Fruit fly (Drosophila melanogaster) whole organism, embryonic: ENCODE measurements around the gene CG1738.

ENCODE experiments used
- ATbp ChIP-seq: fragments of 200-800 bp; sonication (Bioruptor generic); optimal IDR thresholded peaks from 2 replicates; lab custom pipeline; 2017; ENCODE audit warnings: missing biosample characterization, mild to moderate bottlenecking, missing genetic modification characterization, missing genetic modification reagents
- CG10209 ChIP-seq: fragments of 200-800 bp; sonication (Bioruptor generic); optimal IDR thresholded peaks from 3 replicates; lab custom pipeline; 2017; ENCODE audit warnings: missing biosample characterization, mild to moderate bottlenecking, missing genetic modification characterization, missing genetic modification reagents
- CG11398 ChIP-seq: fragments of 200-800 bp; sonication (Bioruptor generic); optimal IDR thresholded peaks from 2 replicates; lab custom pipeline; 2016; ENCODE audit warnings: missing biosample characterization, missing genetic modification characterization
- CG11723 ChIP-seq: fragments of 200-800 bp; sonication (Bioruptor generic); optimal IDR thresholded peaks from 2 replicates; lab custom pipeline; 2017; ENCODE audit warnings: missing biosample characterization, mild to moderate bottlenecking, missing genetic modification characterization
- CG12071 ChIP-seq: fragments of 200-800 bp; sonication (Bioruptor generic); optimal IDR thresholded peaks from 3 replicates; lab custom pipeline; 2018; ENCODE audit warnings: missing biosample characterization, mild to moderate bottlenecking, missing genetic modification characterization
- CG13624 ChIP-seq: fragments of 200-800 bp; sonication (Bioruptor generic); optimal IDR thresholded peaks from 2 replicates; lab custom pipeline; 2016; ENCODE audit warnings: missing biosample characterization, missing genetic modification characterization
- CG15011 ChIP-seq: fragments of 200-800 bp; sonication (Bioruptor generic); optimal IDR thresholded peaks from 3 replicates; lab custom pipeline; 2018; ENCODE audit warnings: missing biosample characterization, mild to moderate bottlenecking, missing genetic modification characterization
- CG1603 ChIP-seq: fragments of 200-800 bp; sonication (Bioruptor generic); optimal IDR thresholded peaks from 2 replicates; lab custom pipeline; 2019; ENCODE audit warnings: missing biosample characterization, mild to moderate bottlenecking, missing genetic modification characterization, moderate library complexity
- CG17385 ChIP-seq: fragments of 200-800 bp; sonication (Bioruptor generic); optimal IDR thresholded peaks from 3 replicates; lab custom pipeline; 2018; ENCODE audit warnings: missing biosample characterization, mild to moderate bottlenecking, missing genetic modification characterization
- CG17802 ChIP-seq: fragments of 200-800 bp; sonication (Bioruptor generic); optimal IDR thresholded peaks from 2 replicates; lab custom pipeline; 2018; ENCODE audit warnings: missing biosample characterization, mild to moderate bottlenecking, missing genetic modification characterization, moderate library complexity
- CG18011 ChIP-seq: fragments of 200-800 bp; sonication (Bioruptor generic); optimal IDR thresholded peaks from 2 replicates; lab custom pipeline; 2017; ENCODE audit warnings: missing biosample characterization, missing genetic modification characterization, mild to moderate bottlenecking, moderate library complexity, missing genotype
- CG2129 ChIP-seq: fragments of 200-800 bp; sonication (Bioruptor generic); IDR thresholded peaks from 2 replicates; pipeline ENCODE4 v1.3.6; 2022; ENCODE audit warnings: missing biosample characterization, missing genetic modification characterization; ENCODE audit not compliant: partially characterized antibody
- CG31441 ChIP-seq: fragments of 200-800 bp; sonication (Bioruptor generic); IDR thresholded peaks from 2 replicates; pipeline ENCODE4 v1.3.6; 2022; ENCODE audit warnings: missing biosample characterization, missing genetic modification characterization
- CG4730 ChIP-seq: fragments of 200-800 bp; sonication (Bioruptor generic); IDR thresholded peaks from 2 replicates; pipeline ENCODE4 v1.3.6; 2022; ENCODE audit warnings: missing biosample characterization, missing genetic modification characterization
- CG4820 ChIP-seq: fragments of 200-800 bp; sonication (Bioruptor generic); optimal IDR thresholded peaks from 3 replicates; lab custom pipeline; 2016; ENCODE audit warnings: missing biosample characterization, missing genetic modification characterization
- CG5953 ChIP-seq: fragments of 200-800 bp; sonication (Bioruptor generic); IDR thresholded peaks from 2 replicates; pipeline ENCODE4 v1.3.6; 2022; ENCODE audit warnings: missing biosample characterization, missing genetic modification characterization
- CoRest ChIP-seq: fragments of 200-800 bp; sonication (Bioruptor generic); optimal IDR thresholded peaks from 3 replicates; lab custom pipeline; 2018; ENCODE audit warnings: missing biosample characterization, mild to moderate bottlenecking, missing genetic modification characterization, moderate library complexity
- ERR ChIP-seq: fragments of 200-800 bp; sonication (Bioruptor generic); optimal IDR thresholded peaks from 2 replicates; lab custom pipeline; 2016; ENCODE audit warnings: missing biosample characterization, missing genetic modification characterization
- H15 ChIP-seq: fragments of 200-800 bp; sonication (Bioruptor generic); IDR thresholded peaks from 3 replicates; pipeline ENCODE4 v1.3.6; 2022; ENCODE audit warnings: missing biosample characterization, missing genetic modification characterization
- Hand ChIP-seq: fragments of 200-800 bp; sonication (Bioruptor generic); optimal IDR thresholded peaks from 2 replicates; lab custom pipeline; 2017; ENCODE audit warnings: mild to moderate bottlenecking, missing biosample characterization, missing genetic modification reagents, missing genetic modification characterization
- Nf-YA ChIP-seq: fragments of 200-800 bp; sonication (Bioruptor generic); IDR thresholded peaks from 2 replicates; pipeline ENCODE4 v1.3.6; 2022; ENCODE audit warnings: missing biosample characterization, missing genetic modification characterization
- Opbp ChIP-seq: fragments of 200-800 bp; sonication (Bioruptor generic); IDR thresholded peaks from 3 replicates; pipeline ENCODE4 v1.3.6; 2022; ENCODE audit warnings: missing biosample characterization, missing genetic modification characterization; ENCODE audit not compliant: partially characterized antibody
- Poxn ChIP-seq: fragments of 200-800 bp; sonication (Bioruptor generic); IDR thresholded peaks from 2 replicates; pipeline ENCODE4 v1.3.6; 2022; ENCODE audit warnings: missing biosample characterization, missing genetic modification characterization
- Rx ChIP-seq: fragments of 200-800 bp; sonication (Bioruptor generic); IDR thresholded peaks from 2 replicates; pipeline ENCODE4 v1.3.6; 2022; ENCODE audit warnings: missing biosample characterization, missing genetic modification characterization
- Side ChIP-seq: fragments of 200-800 bp; sonication (Bioruptor generic); optimal IDR thresholded peaks from 2 replicates; lab custom pipeline; 2016; ENCODE audit warnings: missing biosample characterization, missing genetic modification characterization
- Spps ChIP-seq: fragments of 200-800 bp; sonication (Bioruptor generic); optimal IDR thresholded peaks from 2 replicates; lab custom pipeline; 2018; ENCODE audit warnings: missing biosample characterization, mild to moderate bottlenecking, missing genetic modification characterization
- Sry-β ChIP-seq: fragments of 200-800 bp; sonication (Bioruptor generic); optimal IDR thresholded peaks from 2 replicates; lab custom pipeline; 2018; ENCODE audit warnings: missing biosample characterization, mild to moderate bottlenecking, missing genetic modification characterization, moderate library complexity
- bbx ChIP-seq: fragments of 200-800 bp; sonication (Bioruptor generic); IDR thresholded peaks from 2 replicates; pipeline ENCODE4 v1.3.6; 2022; ENCODE audit warnings: missing biosample characterization, missing genetic modification characterization; ENCODE audit not compliant: partially characterized antibody
- chm ChIP-seq: fragments of 200-800 bp; sonication (Bioruptor generic); IDR thresholded peaks from 2 replicates; pipeline ENCODE4 v1.3.6; 2022; ENCODE audit warnings: missing biosample characterization, missing genetic modification characterization
- crc ChIP-seq: fragments of 200-800 bp; sonication (Bioruptor generic); optimal IDR thresholded peaks from 2 replicates; lab custom pipeline; 2016; ENCODE audit warnings: missing biosample characterization, missing genetic modification characterization
- croc ChIP-seq: fragments of 200-800 bp; sonication (Bioruptor generic); conservative IDR thresholded peaks from 3 replicates; pipeline ENCODE4 v1.3.6; 2022; ENCODE audit warnings: missing biosample characterization, missing genetic modification characterization
- danr ChIP-seq: fragments of 200-800 bp; sonication (Bioruptor generic); IDR thresholded peaks from 2 replicates; pipeline ENCODE4 v1.3.6; 2022; ENCODE audit warnings: missing biosample characterization, missing genetic modification characterization
- dm ChIP-seq: fragments of 200-800 bp; sonication (Bioruptor generic); optimal IDR thresholded peaks from 3 replicates; lab custom pipeline; 2016; ENCODE audit warnings: missing biosample characterization, missing genetic modification characterization
- gem ChIP-seq: fragments of 200-800 bp; sonication (Bioruptor generic); optimal IDR thresholded peaks from 2 replicates; lab custom pipeline; 2019; ENCODE audit warnings: missing biosample characterization, mild to moderate bottlenecking, missing genetic modification characterization, moderate library complexity
- grau ChIP-seq: fragments of 200-800 bp; optimal IDR thresholded peaks from 3 replicates; lab custom pipeline; 2019; ENCODE audit warnings: missing biosample characterization, mild to moderate bottlenecking, missing genetic modification characterization, moderate library complexity
- kah ChIP-seq: fragments of 200-800 bp; sonication (Bioruptor generic); optimal IDR thresholded peaks from 2 replicates; lab custom pipeline; 2018; ENCODE audit warnings: missing biosample characterization, mild to moderate bottlenecking, missing genetic modification characterization
- lov ChIP-seq, 2 experiments: fragments of 200-800 bp in 1 of 2; fragments of >200 bp in 1 of 2; sonication (Bioruptor generic) in 1 of 2; IDR thresholded peaks in 1 of 2; optimal IDR thresholded peaks in 1 of 2; 2 replicates in 1 of 2; 3 replicates in 1 of 2; pipeline versions ENCODE4 v1.3.6 to Lab custom; 2017 to 2022; ENCODE audit warnings: missing biosample characterization in 1 of 2, missing genetic modification characterization in 1 of 2
- nau ChIP-seq: fragments of 200-800 bp; sonication (Bioruptor generic); optimal IDR thresholded peaks from 3 replicates; lab custom pipeline; 2017; ENCODE audit warnings: missing biosample characterization, mild to moderate bottlenecking, missing genetic modification characterization, missing genetic modification reagents
- nerfin-2 ChIP-seq: fragments of 200-800 bp; sonication (Bioruptor generic); IDR thresholded peaks from 2 replicates; pipeline ENCODE4 v1.3.6; 2022; ENCODE audit warnings: missing biosample characterization, missing genetic modification characterization; ENCODE audit not compliant: partially characterized antibody
- pho ChIP-seq: fragments of 200-800 bp; sonication (Bioruptor generic); optimal IDR thresholded peaks from 2 replicates; lab custom pipeline; 2016; ENCODE audit warnings: missing biosample characterization, missing genetic modification characterization
- phol ChIP-seq: fragments of 200-800 bp; sonication (Bioruptor generic); optimal IDR thresholded peaks from 3 replicates; lab custom pipeline; 2018; ENCODE audit warnings: missing biosample characterization, mild to moderate bottlenecking, missing genetic modification characterization, moderate library complexity
- pita ChIP-seq: fragments of 200-800 bp; sonication (Bioruptor generic); optimal IDR thresholded peaks from 2 replicates; lab custom pipeline; 2017; ENCODE audit warnings: missing biosample characterization, mild to moderate bottlenecking, missing genetic modification characterization
- pzg ChIP-seq: fragments of 200-800 bp; sonication (Bioruptor generic); optimal IDR thresholded peaks from 3 replicates; lab custom pipeline; 2018; ENCODE audit warnings: missing biosample characterization, mild to moderate bottlenecking, missing genetic modification characterization, moderate library complexity
- sens-2 ChIP-seq: fragments of 200-800 bp; sonication (Bioruptor generic); IDR thresholded peaks from 2 replicates; pipeline ENCODE4 v1.3.6; 2022; ENCODE audit warnings: missing biosample characterization, missing genetic modification characterization
- sim ChIP-seq: fragments of 200-800 bp; sonication (Bioruptor generic); IDR thresholded peaks from 2 replicates; pipeline ENCODE4 v1.3.6; 2022; ENCODE audit warnings: missing biosample characterization, missing genetic modification characterization
- tin ChIP-seq: fragments of 200-800 bp; sonication (Bioruptor generic); optimal IDR thresholded peaks from 3 replicates; lab custom pipeline; 2016; ENCODE audit warnings: missing biosample characterization, missing genetic modification characterization
- vvl ChIP-seq: fragments of 200-800 bp; sonication (Bioruptor generic); IDR thresholded peaks from 2 replicates; pipeline ENCODE4 v1.3.6; 2022; ENCODE audit warnings: missing biosample characterization, missing genetic modification characterization
- wek ChIP-seq: fragments of 200-800 bp; sonication (Bioruptor generic); optimal IDR thresholded peaks from 3 replicates; lab custom pipeline; 2018; ENCODE audit warnings: missing biosample characterization, mild to moderate bottlenecking, missing genetic modification characterization, moderate library complexity

The CG1738 gene

DNA sequence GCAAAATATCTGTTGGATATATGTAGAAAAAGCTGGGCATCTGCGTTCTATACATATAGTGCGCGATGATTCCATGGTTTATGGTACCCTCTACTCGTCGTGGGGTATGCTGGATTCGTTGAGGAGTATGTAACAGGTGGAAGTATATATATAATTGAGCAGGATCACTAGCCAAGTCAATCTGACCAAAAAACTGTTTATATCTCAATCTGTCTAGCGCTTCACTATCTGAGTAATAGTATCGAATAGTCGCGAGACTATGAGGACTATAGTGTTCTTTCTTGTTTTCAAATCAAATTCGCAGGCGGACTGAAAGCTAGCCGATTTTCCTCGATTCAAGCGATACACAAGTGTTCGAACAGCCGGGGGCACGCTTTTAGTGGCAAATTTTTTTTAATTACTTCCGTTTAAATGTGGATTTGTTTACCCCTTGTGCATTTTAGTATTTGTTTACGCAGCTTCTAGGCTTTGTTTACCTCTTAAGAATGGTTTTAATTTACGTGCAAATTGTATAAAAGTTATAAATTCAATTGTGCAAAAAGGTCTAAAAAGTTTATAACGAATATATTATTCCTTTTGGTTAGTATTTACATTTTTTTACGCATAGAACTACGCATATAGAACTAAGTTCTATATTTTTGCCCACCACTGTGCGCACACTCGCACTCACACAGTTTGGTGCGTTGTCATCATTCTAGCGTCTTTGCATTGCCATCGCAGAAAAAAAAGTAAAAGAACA, 41.9 kb downstream of the CG1738 start (continued):
- peak; percentile 49 for TF ChIP-seq tin
- TF ChIP-seq CG15011 (GFP tag; lab: Kevin White, UChicago), result peak; percentile 11
- TF ChIP-seq CG2129 (GFP tag; lab: Robert Waterston, UW), result no peak
- peak; percentile 4 for TF ChIP-seq pzg (GFP tag; lab: Kevin White, UChicago)
- TF ChIP-seq vvl (GFP tag; lab: Robert Waterston, UW), result peak; percentile 92
- peak; percentile 47 for TF ChIP-seq CG17802 (tag; lab: Kevin White, UChicago)
- peak; percentile 73; the same call in 1 of the 2 replicates for TF ChIP-seq chm (GFP tag; lab: Robert Waterston, UW)
- TF ChIP-seq pita (GFP tag; lab: Kevin White, UChicago), result no peak
- peak; percentile 61 for TF ChIP-seq Hand (GFP tag; lab: Kevin White, UChicago)
- peak; percentile 58 for TF ChIP-seq crc (GFP tag; lab: Kevin White, UChicago)
- no peak for TF ChIP-seq nerfin-2 (GFP tag; lab: Robert Waterston, UW)
- peak; percentile 75; the same call in 2 of the 3 replicates for TF ChIP-seq H15 (GFP tag; lab: Robert Waterston, UW)
- peak; percentile 52; the same call in 1 of the 2 replicates for TF ChIP-seq sens-2 (GFP tag; lab: Robert Waterston, UW)
- TF ChIP-seq phol (tag; lab: Kevin White, UChicago), result peak; percentile 74
- TF ChIP-seq grau (tag; lab: Kevin White, UChicago), result peak; percentile 78
- TF ChIP-seq wek (GFP tag; lab: Kevin White, UChicago), result peak; percentile 30
- TF ChIP-seq ERR (GFP tag; lab: Kevin White, UChicago), result peak; percentile 68
- TF ChIP-seq lov (optimal IDR thresholded peaks at IDR 0.05; lab: Kevin White, UChicago), result no peak
- TF ChIP-seq lov (GFP tag; IDR thresholded peaks at IDR 0.05; lab: Robert Waterston, UW), result 0 out of 3 replicates have a peak, but pooled peaks have one; percentile 63
- TF ChIP-seq ATbp (GFP tag; lab: Kevin White, UChicago), result peak; percentile 54
- no peak for TF ChIP-seq bbx (GFP tag; lab: Robert Waterston, UW)
- peak; percentile 76 for TF ChIP-seq pho
- peak; percentile 56 for TF ChIP-seq dm (GFP tag; lab: Kevin White, UChicago)
- TF ChIP-seq CG13624 (GFP tag; lab: Kevin White, UChicago), result peak; percentile 85
- peak; percentile 84 for TF ChIP-seq gem
- TF ChIP-seq Nf-YA, result peak; percentile 38; the same call in 1 of the 2 replicates
- TF ChIP-seq CG18011, result peak; percentile 36
- peak; percentile 81 for TF ChIP-seq CG10209
- peak; percentile 77 for TF ChIP-seq CG31441 (GFP tag; lab: Robert Waterston, UW)
- TF ChIP-seq danr (GFP tag; lab: Robert Waterston, UW), result peak; percentile 43
- TF ChIP-seq Side (GFP tag; lab: Kevin White, UChicago), result peak; percentile 61
- TF ChIP-seq Opbp (GFP tag; lab: Robert Waterston, UW), result no peak
- peak; percentile 78 for TF ChIP-seq Rx (GFP tag; lab: Robert Waterston, UW)
- peak; percentile 71 for TF ChIP-seq CG4730 (GFP tag; lab: Robert Waterston, UW)
- TF ChIP-seq Spps (tag; lab: Kevin White, UChicago), result no peak
- TF ChIP-seq CG11723 (GFP tag; lab: Kevin White, UChicago), result peak; percentile 63
- peak; percentile 51; the same call in 1 of the 2 replicates for TF ChIP-seq sim
- peak; percentile 43; the same call in 1 of the 3 replicates for TF ChIP-seq croc (GFP tag; lab: Robert Waterston, UW)
- peak; percentile 51 for TF ChIP-seq CG17385 (GFP tag; lab: Kevin White, UChicago)
- TF ChIP-seq CG5953 (GFP tag; lab: Robert Waterston, UW), result peak; percentile 84
- peak; percentile 46; the same call in 1 of the 2 replicates for TF ChIP-seq Poxn (GFP tag; lab: Robert Waterston, UW)
- no peak for TF ChIP-seq Sry-β
- TF ChIP-seq CG1603 (tag; lab: Kevin White, UChicago), result peak; percentile 92
- peak; percentile 78 for TF ChIP-seq CG12071 (GFP tag; lab: Kevin White, UChicago)
- peak; percentile 34 for TF ChIP-seq nau (GFP tag; lab: Kevin White, UChicago)
- peak; percentile 61 for TF ChIP-seq CG11398 (GFP tag; lab: Kevin White, UChicago)
- TF ChIP-seq CoRest, result peak; percentile 82
- peak; percentile 64 for TF ChIP-seq CG4820 (GFP tag; lab: Kevin White, UChicago)
- peak; percentile 56 for TF ChIP-seq kah (GFP tag; lab: Kevin White, UChicago)
